Worm (Caenorhabditis elegans) whole organism, L4 larva: ENCODE measurements around the gene F01D5.8.

Experiments
- ZK546.5 ChIP-seq, 2 experiments: sonication (generic microtip); optimal IDR thresholded peaks; 2 replicates each; lab custom pipeline; 2017; ENCODE audit warnings: missing biosample characterization in 2 of 2, missing genetic modification characterization in 2 of 2
- aly-2 ChIP-seq: sonication (generic microtip); optimal IDR thresholded peaks from 2 replicates; lab custom pipeline; 2018; ENCODE audit warnings: missing biosample characterization, missing genetic modification characterization
- lin-39 ChIP-seq: fragments of 150-350 bp; optimal IDR thresholded peaks from 2 replicates; lab custom pipeline; 2014; ENCODE audit warnings: missing biosample characterization, missing genetic modification reagents, missing genetic modification characterization
- nhr-237 ChIP-seq: sonication (generic microtip); optimal IDR thresholded peaks from 2 replicates; lab custom pipeline; 2017; ENCODE audit warnings: missing biosample characterization, missing genetic modification characterization
- saeg-2 ChIP-seq: fragments of 200-800 bp; sonication (Bioruptor generic); IDR thresholded peaks from 2 replicates; pipeline ENCODE4 v1.3.6; 2022; ENCODE audit warnings: missing genetic modification reagents, missing genetic modification characterization, missing compliant biosample characterization
- skn-1 ChIP-seq: fragments of 150-350 bp; optimal IDR thresholded peaks from 2 replicates; lab custom pipeline; 2014; ENCODE audit warnings: missing biosample characterization, missing genetic modification characterization
- snpc-4 ChIP-seq: fragments of 150-350 bp; optimal IDR thresholded peaks from 2 replicates; lab custom pipeline; 2014; ENCODE audit warnings: missing biosample characterization, missing genetic modification characterization

DNA sequence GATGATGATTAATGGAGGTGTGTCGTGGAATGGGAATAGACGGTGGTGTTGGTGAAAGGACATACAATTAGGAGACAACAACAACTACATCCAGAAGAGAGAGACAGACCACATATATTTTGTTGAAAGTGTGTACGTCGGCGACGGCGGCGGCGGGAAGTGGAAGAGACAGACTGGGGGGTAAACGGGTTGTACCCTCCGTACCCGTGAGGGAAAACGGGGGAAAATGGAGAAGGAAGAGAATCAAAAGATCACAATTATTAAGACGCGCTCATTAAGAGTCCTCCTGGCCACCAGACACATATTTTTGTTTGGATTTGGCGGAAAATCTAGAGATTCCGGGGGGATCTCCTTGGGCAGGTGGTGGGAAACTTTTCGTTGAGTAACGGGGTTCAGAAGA, 36.0 kb downstream of the F01D5.8 start:
- TF ChIP-seq aly-2 (tag; lab: Kevin White, UChicago) (no peak), nhr-237 (no peak), saeg-2 (GFP tag; lab: Robert Waterston, UW) (no peak), lin-39 (tag; lab: Kevin White, UChicago) (no peak), ZK546.5 (tag; optimal IDR thresholded peaks at IDR 0.05; lab: Kevin White, UChicago) (no peak), skn-1 (tag; lab: Kevin White, UChicago) (no peak), snpc-4 (tag; lab: Kevin White, UChicago) (no peak)
